Worm (Caenorhabditis elegans) whole organism, L4/young adult: ENCODE measurements around the gene atp-5.

Experiments used
- dao-5 ChIP-seq: sonication (generic microtip); optimal IDR thresholded peaks from 2 replicates; lab custom pipeline; 2016; ENCODE audit warnings: missing genotype, missing genetic modification characterization, moderate library complexity, missing compliant biosample characterization
- him-1 ChIP-seq: sonication (generic microtip); optimal IDR thresholded peaks from 2 replicates; lab custom pipeline; 2016; ENCODE audit warnings: missing genotype, missing genetic modification reagents, missing genetic modification characterization, missing compliant biosample characterization

DNA sequence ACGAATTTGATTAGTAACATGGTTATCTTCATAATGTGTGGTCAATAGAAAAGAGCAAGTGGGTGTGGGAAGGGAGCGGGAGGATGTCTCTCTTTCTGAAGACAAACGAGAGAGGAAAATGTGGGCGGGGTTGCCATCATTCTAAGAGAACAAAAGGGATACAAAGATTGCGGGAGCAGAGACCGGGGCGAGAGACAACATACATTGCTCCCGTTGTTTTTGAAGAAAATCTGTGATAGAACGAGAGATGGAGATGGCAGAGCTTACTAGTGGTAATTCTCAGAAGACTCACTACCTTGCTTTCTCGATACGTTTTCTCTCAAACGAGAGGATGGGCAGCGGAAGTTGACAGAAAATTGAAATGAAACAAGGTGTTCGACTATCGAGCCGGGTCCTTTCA lies 50.3 kb downstream of the atp-5 start:
- no peak for TF ChIP-seq him-1 (tag; lab: Kevin White, UChicago)
- no peak for TF ChIP-seq dao-5 (tag; lab: Kevin White, UChicago)
